Fruit fly (Drosophila melanogaster) whole organism, embryonic: ENCODE measurements around the gene fbl.
A peak's percentile ranks its signal among the peaks of the same experiment; 100 is the strongest.

Experiments
- CG10209 ChIP-seq: fragments of 200-800 bp; sonication (Bioruptor generic); optimal IDR thresholded peaks from 3 replicates; lab custom pipeline; 2017; ENCODE audit warnings: missing biosample characterization, mild to moderate bottlenecking, missing genetic modification characterization, missing genetic modification reagents
- CG11723 ChIP-seq: fragments of 200-800 bp; sonication (Bioruptor generic); optimal IDR thresholded peaks from 2 replicates; lab custom pipeline; 2017; ENCODE audit warnings: missing biosample characterization, mild to moderate bottlenecking, missing genetic modification characterization
- CG12299 ChIP-seq: fragments of 200-800 bp; sonication (Bioruptor generic); optimal IDR thresholded peaks from 2 replicates; lab custom pipeline; 2018; ENCODE audit warnings: missing biosample characterization, mild to moderate bottlenecking, missing genetic modification characterization
- CG1233 ChIP-seq: fragments of 200-800 bp; sonication (Bioruptor generic); optimal IDR thresholded peaks from 4 replicates; lab custom pipeline; 2018; ENCODE audit warnings: missing biosample characterization, mild to moderate bottlenecking, missing genetic modification characterization
- CG12942 ChIP-seq: fragments of 200-800 bp; sonication (Bioruptor generic); optimal IDR thresholded peaks from 3 replicates; lab custom pipeline; 2016; ENCODE audit warnings: missing biosample characterization, missing genetic modification characterization
- CG13624 ChIP-seq: fragments of 200-800 bp; sonication (Bioruptor generic); optimal IDR thresholded peaks from 2 replicates; lab custom pipeline; 2016; ENCODE audit warnings: missing biosample characterization, missing genetic modification characterization
- CG14050 ChIP-seq: fragments of 200-800 bp; sonication (Bioruptor generic); IDR thresholded peaks from 3 replicates; pipeline ENCODE4 v1.3.6; 2022; ENCODE audit warnings: missing biosample characterization, missing genetic modification characterization
- CG14441 ChIP-seq: fragments of 200-800 bp; sonication (Bioruptor generic); IDR thresholded peaks from 2 replicates; pipeline ENCODE4 v1.3.6; 2022; ENCODE audit warnings: missing biosample characterization, missing genetic modification characterization
- CG14965 ChIP-seq: fragments of 200-800 bp; sonication (Bioruptor generic); optimal IDR thresholded peaks from 2 replicates; lab custom pipeline; 2016; ENCODE audit warnings: missing biosample characterization, missing genetic modification characterization, borderline replicate concordance
- CG15696 ChIP-seq: fragments of 200-800 bp; sonication (Bioruptor generic); optimal IDR thresholded peaks from 2 replicates; lab custom pipeline; 2019; ENCODE audit warnings: missing biosample characterization, mild to moderate bottlenecking, missing genetic modification characterization, moderate library complexity
- CG17359 ChIP-seq: fragments of 200-800 bp; sonication (Bioruptor generic); optimal IDR thresholded peaks from 3 replicates; lab custom pipeline; 2018; ENCODE audit warnings: missing biosample characterization, mild to moderate bottlenecking, missing genetic modification characterization, moderate library complexity
- CG17612 ChIP-seq: fragments of 200-800 bp; sonication (Bioruptor generic); IDR thresholded peaks from 2 replicates; pipeline ENCODE4 v1.3.6; 2022; ENCODE audit warnings: missing biosample characterization, missing genetic modification characterization
- CG2129 ChIP-seq: fragments of 200-800 bp; sonication (Bioruptor generic); IDR thresholded peaks from 2 replicates; pipeline ENCODE4 v1.3.6; 2022; ENCODE audit warnings: missing biosample characterization, missing genetic modification characterization; ENCODE audit not compliant: partially characterized antibody
- CG31224 ChIP-seq: fragments of 200-800 bp; sonication (Bioruptor generic); IDR thresholded peaks from 2 replicates; pipeline ENCODE4 v1.3.6; 2022; ENCODE audit warnings: missing biosample characterization, missing genetic modification characterization
- CG4820 ChIP-seq: fragments of 200-800 bp; sonication (Bioruptor generic); optimal IDR thresholded peaks from 3 replicates; lab custom pipeline; 2016; ENCODE audit warnings: missing biosample characterization, missing genetic modification characterization
- CG6175 ChIP-seq: fragments of 200-800 bp; sonication (Bioruptor generic); IDR thresholded peaks from 3 replicates; pipeline ENCODE4 v1.3.6; 2022; ENCODE audit warnings: missing biosample characterization, missing genetic modification characterization
- CG7556 ChIP-seq: fragments of 200-800 bp; sonication (Bioruptor generic); optimal IDR thresholded peaks from 2 replicates; lab custom pipeline; 2017; ENCODE audit warnings: missing biosample characterization, mild to moderate bottlenecking, missing genetic modification characterization
- CG7928 ChIP-seq: fragments of 200-800 bp; sonication (Bioruptor generic); optimal IDR thresholded peaks from 2 replicates; lab custom pipeline; 2017; ENCODE audit warnings: missing biosample characterization, mild to moderate bottlenecking, missing genetic modification characterization
- CG9437 ChIP-seq: fragments of 200-800 bp; sonication (Bioruptor generic); optimal IDR thresholded peaks from 2 replicates; lab custom pipeline; 2018; ENCODE audit warnings: missing biosample characterization, mild to moderate bottlenecking, missing genetic modification characterization
- CG9727 ChIP-seq: fragments of 200-800 bp; sonication (Bioruptor generic); optimal IDR thresholded peaks from 3 replicates; lab custom pipeline; 2017; ENCODE audit warnings: missing biosample characterization, mild to moderate bottlenecking, missing genetic modification characterization
- CG9797 ChIP-seq: fragments of 200-800 bp; sonication (Bioruptor generic); optimal IDR thresholded peaks from 3 replicates; lab custom pipeline; 2018; ENCODE audit warnings: missing biosample characterization, mild to moderate bottlenecking, missing genetic modification characterization
- Drgx ChIP-seq: fragments of 200-800 bp; sonication (Bioruptor generic); IDR thresholded peaks from 2 replicates; pipeline ENCODE4 v1.3.6; 2022; ENCODE audit warnings: missing biosample characterization, missing genetic modification characterization
- Ets65A ChIP-seq: fragments of 200-800 bp; sonication (Bioruptor generic); peaks from one replicate; lab custom pipeline; 2016; ENCODE audit warnings: missing biosample characterization, missing genetic modification characterization
- H2.0 ChIP-seq: fragments of 200-800 bp; sonication (Bioruptor generic); IDR thresholded peaks from 2 replicates; pipeline ENCODE4 v1.3.6; 2022; ENCODE audit warnings: missing biosample characterization, missing genetic modification characterization
- MBD-R2 ChIP-seq: fragments of 200-800 bp; sonication (Bioruptor generic); IDR thresholded peaks from 2 replicates; pipeline ENCODE4 v1.3.6; 2022; ENCODE audit warnings: missing biosample characterization, missing genetic modification characterization
- MTF-1 ChIP-seq: fragments of 200-800 bp; sonication (Bioruptor generic); optimal IDR thresholded peaks from 2 replicates; lab custom pipeline; 2018; ENCODE audit warnings: missing biosample characterization, mild to moderate bottlenecking, missing genetic modification characterization, borderline replicate concordance
- NC2β ChIP-seq: fragments of 200-800 bp; sonication (Bioruptor generic); optimal IDR thresholded peaks from 2 replicates; lab custom pipeline; 2016; ENCODE audit warnings: missing biosample characterization, missing genetic modification characterization
- Rx ChIP-seq: fragments of 200-800 bp; sonication (Bioruptor generic); IDR thresholded peaks from 2 replicates; pipeline ENCODE4 v1.3.6; 2022; ENCODE audit warnings: missing biosample characterization, missing genetic modification characterization
- Xbp1 ChIP-seq: fragments of 200-800 bp; sonication (Bioruptor generic); optimal IDR thresholded peaks from 3 replicates; lab custom pipeline; 2016; ENCODE audit warnings: missing biosample characterization, mild to moderate bottlenecking, missing genetic modification characterization
- bcd ChIP-seq: fragments of 200-800 bp; sonication (Bioruptor generic); optimal IDR thresholded peaks from 2 replicates; lab custom pipeline; 2017; ENCODE audit warnings: missing biosample characterization, mild to moderate bottlenecking, missing genetic modification characterization
- bowl ChIP-seq: fragments of 200-800 bp; sonication (Bioruptor generic); IDR thresholded peaks from 2 replicates; pipeline ENCODE4 v1.3.6; 2022; ENCODE audit warnings: missing biosample characterization, missing genetic modification characterization
- bsh ChIP-seq, 2 experiments: fragments of 200-800 bp; sonication (Bioruptor generic); optimal IDR thresholded peaks; 2 replicates each; lab custom pipeline; 2017 to 2018; ENCODE audit warnings: mild to moderate bottlenecking in 2 of 2, missing biosample characterization in 2 of 2, missing genetic modification characterization in 2 of 2, moderate library complexity in 1 of 2
- btn ChIP-seq: fragments of 200-800 bp; sonication (Bioruptor generic); optimal IDR thresholded peaks from 2 replicates; lab custom pipeline; 2016; ENCODE audit warnings: missing biosample characterization, missing genetic modification characterization
- cad ChIP-seq: fragments of >200 bp; optimal IDR thresholded peaks from 2 replicates; lab custom pipeline; 2017; ENCODE audit warnings: missing biosample characterization, missing genetic modification characterization
- cg ChIP-seq: fragments of 200-800 bp; sonication (Bioruptor generic); optimal IDR thresholded peaks from 3 replicates; lab custom pipeline; 2019; ENCODE audit warnings: missing biosample characterization, mild to moderate bottlenecking, missing genetic modification characterization, moderate library complexity
- cwo ChIP-seq: fragments of 200-800 bp; sonication (Bioruptor generic); optimal IDR thresholded peaks from 3 replicates; lab custom pipeline; 2017; ENCODE audit warnings: missing biosample characterization, missing genetic modification characterization, mild to moderate bottlenecking, moderate library complexity, missing genetic modification reagents
- dati ChIP-seq: fragments of 200-800 bp; sonication (Bioruptor generic); IDR thresholded peaks from 2 replicates; pipeline ENCODE4 v1.3.6; 2022; ENCODE audit warnings: missing biosample characterization, missing genetic modification characterization
- knrl ChIP-seq: fragments of 200-800 bp; sonication (Bioruptor generic); IDR thresholded peaks from 3 replicates; pipeline ENCODE4 v1.3.6; 2022; ENCODE audit warnings: missing biosample characterization, missing genetic modification characterization; ENCODE audit not compliant: partially characterized antibody
- mld ChIP-seq: fragments of 200-800 bp; sonication (Bioruptor generic); IDR thresholded peaks from 3 replicates; pipeline ENCODE4 v1.3.6; 2022; ENCODE audit warnings: missing biosample characterization, missing genetic modification characterization; ENCODE audit not compliant: partially characterized antibody
- pho ChIP-seq: fragments of 200-800 bp; sonication (Bioruptor generic); optimal IDR thresholded peaks from 2 replicates; lab custom pipeline; 2016; ENCODE audit warnings: missing biosample characterization, missing genetic modification characterization
- sens-2 ChIP-seq: fragments of 200-800 bp; sonication (Bioruptor generic); IDR thresholded peaks from 2 replicates; pipeline ENCODE4 v1.3.6; 2022; ENCODE audit warnings: missing biosample characterization, missing genetic modification characterization
- tin ChIP-seq: fragments of 200-800 bp; sonication (Bioruptor generic); optimal IDR thresholded peaks from 3 replicates; lab custom pipeline; 2016; ENCODE audit warnings: missing biosample characterization, missing genetic modification characterization

The fbl gene

dm6 chr3L:20384086-20384810 lies at the start of gene fbl, which contains the start of gene CG5498 (continued):
- TF ChIP-seq CG12942 (GFP tag; lab: Kevin White, UChicago) (peak; percentile 38), CG17612 (GFP tag; lab: Robert Waterston, UW) (no peak), CG15696 (tag; lab: Kevin White, UChicago) (peak; percentile 61), CG4820 (GFP tag; lab: Kevin White, UChicago) (peak; percentile 50), CG31224 (GFP tag; lab: Robert Waterston, UW) (no peak), CG2129 (GFP tag; lab: Robert Waterston, UW) (no peak), bsh (GFP tag; optimal IDR thresholded peaks at IDR 0.05; lab: Kevin White, UChicago) (peak in 1 of 2 experiments; percentile 49), pho (GFP tag; lab: Kevin White, UChicago) (peak; percentile 38), H2.0 (GFP tag; lab: Robert Waterston, UW) (no peak), CG14441 (GFP tag; lab: Robert Waterston, UW) (no peak), mld (GFP tag; lab: Robert Waterston, UW) (peak; percentile 54; the same call in 1 of the 3 replicates), NC2β (GFP tag; lab: Kevin White, UChicago) (peak; percentile 18), bowl (no peak), MTF-1 (GFP tag; lab: Kevin White, UChicago) (no peak), CG7928 (no peak), CG13624 (GFP tag; lab: Kevin White, UChicago) (peak; percentile 62), CG1233 (GFP tag; lab: Kevin White, UChicago) (peak; percentile 17), CG14965 (GFP tag; lab: Kevin White, UChicago) (no peak), CG9437 (GFP tag; lab: Kevin White, UChicago) (peak; percentile 52), CG9727 (peak; percentile 65), CG11723 (no peak), Rx (GFP tag; lab: Robert Waterston, UW) (no peak), cg (no peak), MBD-R2 (peak; percentile 75), Ets65A (GFP tag; lab: Kevin White, UChicago) (peak; percentile 86), tin (GFP tag; lab: Kevin White, UChicago) (peak; percentile 46), btn (GFP tag; lab: Kevin White, UChicago) (no peak), Drgx (GFP tag; lab: Robert Waterston, UW) (peak; percentile 62)
- TF ChIP-seq, all 482 proteins: peak for 255

dm6 chr3L:20342334-20342733 lies 41.9 kb upstream of the fbl start, which contains the start of gene Spn77Bc:
Gene Spn77Bc (plus strand): TSS chr3L:20342634.
- no peak for TF ChIP-seq knrl
- TF ChIP-seq cad (GFP tag; lab: Kevin White, UChicago), result no peak
- TF ChIP-seq CG10209, result no peak
- no peak for TF ChIP-seq sens-2 (GFP tag; lab: Robert Waterston, UW)
- no peak for TF ChIP-seq cwo (GFP tag; lab: Kevin White, UChicago)
- no peak for TF ChIP-seq bcd
- no peak for TF ChIP-seq Xbp1 (GFP tag; lab: Kevin White, UChicago)
- TF ChIP-seq CG7556 (GFP tag; lab: Kevin White, UChicago), result no peak
- TF ChIP-seq CG17359, result no peak
- TF ChIP-seq CG14050 (GFP tag; lab: Robert Waterston, UW), result no peak
- no peak for TF ChIP-seq CG12299
- TF ChIP-seq dati (GFP tag; lab: Robert Waterston, UW), result no peak
- TF ChIP-seq CG6175, result no peak
- no peak for TF ChIP-seq CG9797 (GFP tag; lab: Kevin White, UChicago)
